Worm (Caenorhabditis elegans) whole organism, late embryonic: ENCODE results near the gene Y43F8B.2.

Experiments
- C08G9.2 ChIP-seq: sonication (generic microtip); optimal IDR thresholded peaks from 2 replicates; lab custom pipeline; 2016; ENCODE audit warnings: mild to moderate bottlenecking, missing genetic modification characterization, moderate library complexity, missing compliant biosample characterization
- C38D4.7 ChIP-seq: fragments of 200-800 bp; sonication (Bioruptor generic); optimal IDR thresholded peaks from 2 replicates; lab custom pipeline; 2018; ENCODE audit warnings: mild to moderate bottlenecking, missing genetic modification characterization, moderate library complexity, missing compliant biosample characterization
- F13H6.1 ChIP-seq: sonication (generic microtip); optimal IDR thresholded peaks from 2 replicates; lab custom pipeline; 2016; ENCODE audit warnings: missing genetic modification characterization, missing compliant biosample characterization
- K02D7.2 ChIP-seq: sonication (generic microtip); optimal IDR thresholded peaks from 2 replicates; lab custom pipeline; 2017; ENCODE audit warnings: mild to moderate bottlenecking, missing genetic modification characterization, missing compliant biosample characterization
- K09A11.1 ChIP-seq: sonication (generic microtip); optimal IDR thresholded peaks from 2 replicates; lab custom pipeline; 2017; ENCODE audit warnings: antibody characterized with exemption, mild to moderate bottlenecking, missing genetic modification characterization, missing compliant biosample characterization; ENCODE audit not compliant: insufficient read depth
- Y22D7AL.16 ChIP-seq: sonication (generic microtip); optimal IDR thresholded peaks from 2 replicates; lab custom pipeline; 2016; ENCODE audit warnings: missing genetic modification characterization, missing compliant biosample characterization
- ama-1 ChIP-seq: fragments of 150-350 bp; optimal IDR thresholded peaks from 2 replicates; lab custom pipeline; 2014
- ceh-14 ChIP-seq: sonication (generic microtip); optimal IDR thresholded peaks from 2 replicates; lab custom pipeline; 2016; ENCODE audit warnings: missing genotype, missing genetic modification characterization, missing compliant biosample characterization
- ceh-18 ChIP-seq: sonication (generic microtip); optimal IDR thresholded peaks from 2 replicates; lab custom pipeline; 2016; ENCODE audit warnings: missing genetic modification characterization, missing compliant biosample characterization
- ceh-22 ChIP-seq: sonication (generic microtip); optimal IDR thresholded peaks from 2 replicates; lab custom pipeline; 2017; ENCODE audit warnings: missing biosample characterization, missing genetic modification characterization
- ceh-24 ChIP-seq: sonication (generic microtip); optimal IDR thresholded peaks from 2 replicates; lab custom pipeline; 2016; ENCODE audit warnings: mild to moderate bottlenecking, missing genetic modification characterization, missing compliant biosample characterization
- ceh-30 ChIP-seq: fragments of 150-350 bp; optimal IDR thresholded peaks from 2 replicates; lab custom pipeline; 2014; ENCODE audit warnings: missing biosample characterization, missing genetic modification characterization
- ceh-45 ChIP-seq: fragments of 200-800 bp; sonication (Bioruptor generic); IDR thresholded peaks from 2 replicates; pipeline ENCODE4 v1.3.6; 2022; ENCODE audit warnings: missing genetic modification reagents, missing genetic modification characterization, missing compliant biosample characterization
- ceh-6 ChIP-seq: fragments of 200-800 bp; sonication (Bioruptor generic); optimal IDR thresholded peaks from 2 replicates; lab custom pipeline; 2018; ENCODE audit warnings: mild to moderate bottlenecking, missing genetic modification characterization, missing compliant biosample characterization
- ceh-9 ChIP-seq: sonication (generic microtip); optimal IDR thresholded peaks from 2 replicates; lab custom pipeline; 2016; ENCODE audit warnings: mild to moderate bottlenecking, missing genetic modification characterization, inconsistent platforms, missing compliant biosample characterization
- che-1 ChIP-seq: sonication (generic microtip); optimal IDR thresholded peaks from 2 replicates; lab custom pipeline; 2016; ENCODE audit warnings: mild to moderate bottlenecking, missing genetic modification characterization, missing compliant biosample characterization
- dve-1 ChIP-seq: sonication (generic microtip); optimal IDR thresholded peaks from 2 replicates; lab custom pipeline; 2017; ENCODE audit warnings: antibody characterized with exemption, mild to moderate bottlenecking, missing genetic modification characterization, missing compliant biosample characterization
- elt-2 ChIP-seq: sonication (generic microtip); optimal IDR thresholded peaks from 2 replicates; lab custom pipeline; 2016; ENCODE audit warnings: missing genetic modification reagents, missing genetic modification characterization, missing compliant biosample characterization
- hlh-15 ChIP-seq: sonication (generic microtip); optimal IDR thresholded peaks from 2 replicates; lab custom pipeline; 2016; ENCODE audit warnings: missing genetic modification characterization, missing compliant biosample characterization
- hlh-30 ChIP-seq: sonication (generic microtip); optimal IDR thresholded peaks from 2 replicates; lab custom pipeline; 2017; ENCODE audit warnings: antibody characterized with exemption, missing genetic modification characterization, missing compliant biosample characterization; ENCODE audit not compliant: insufficient read depth
- hlh-6 ChIP-seq: sonication (generic microtip); optimal IDR thresholded peaks from 2 replicates; lab custom pipeline; 2016; ENCODE audit warnings: missing genotype, missing genetic modification characterization, missing compliant biosample characterization
- lin-11 ChIP-seq: fragments of 200-800 bp; sonication (Bioruptor generic); optimal IDR thresholded peaks from 2 replicates; lab custom pipeline; 2018; ENCODE audit warnings: mild to moderate bottlenecking, missing genetic modification characterization, missing compliant biosample characterization
- madf-2 ChIP-seq: sonication (generic microtip); optimal IDR thresholded peaks from 2 replicates; lab custom pipeline; 2017; ENCODE audit warnings: missing genetic modification characterization, missing compliant biosample characterization
- mec-3 ChIP-seq: sonication (generic microtip); optimal IDR thresholded peaks from 2 replicates; lab custom pipeline; 2016; ENCODE audit warnings: borderline replicate concordance, missing genetic modification characterization, missing compliant biosample characterization
- nhr-11 ChIP-seq: fragments of 150-350 bp; optimal IDR thresholded peaks from 2 replicates; lab custom pipeline; 2014; ENCODE audit warnings: missing biosample characterization, missing genetic modification characterization
- npax-4 ChIP-seq: sonication (generic microtip); optimal IDR thresholded peaks from 2 replicates; lab custom pipeline; 2016; ENCODE audit warnings: missing genetic modification characterization, missing compliant biosample characterization
- pha-4 ChIP-seq: fragments of 150-350 bp; optimal IDR thresholded peaks from 2 replicates; lab custom pipeline; 2018; ENCODE audit warnings: missing biosample characterization, missing genetic modification reagents, missing genetic modification characterization
- pqm-1 ChIP-seq: sonication (generic microtip); optimal IDR thresholded peaks from 2 replicates; lab custom pipeline; 2016; ENCODE audit warnings: missing genetic modification characterization, missing compliant biosample characterization
- ref-2 ChIP-seq: sonication (generic microtip); optimal IDR thresholded peaks from 2 replicates; lab custom pipeline; 2016; ENCODE audit warnings: missing genetic modification characterization, missing compliant biosample characterization
- rnt-1 ChIP-seq: sonication (generic microtip); optimal IDR thresholded peaks from 2 replicates; lab custom pipeline; 2016; ENCODE audit warnings: missing genetic modification characterization, missing compliant biosample characterization
- sdc-2 ChIP-seq: sonication (generic microtip); optimal IDR thresholded peaks from 2 replicates; lab custom pipeline; 2016; ENCODE audit warnings: missing genotype, missing genetic modification characterization, missing compliant biosample characterization
- sox-2 ChIP-seq: fragments of 200-800 bp; sonication (Bioruptor generic); IDR thresholded peaks from 2 replicates; pipeline ENCODE4 v1.3.6; 2022; ENCODE audit warnings: missing genetic modification reagents, missing genetic modification characterization, missing compliant biosample characterization
- sox-4 ChIP-seq: sonication (generic microtip); optimal IDR thresholded peaks from 2 replicates; lab custom pipeline; 2017; ENCODE audit warnings: mild to moderate bottlenecking, missing genetic modification characterization, inconsistent platforms, missing compliant biosample characterization
- tbx-2 ChIP-seq: sonication (generic microtip); optimal IDR thresholded peaks from 2 replicates; lab custom pipeline; 2016; ENCODE audit warnings: missing genetic modification characterization, missing compliant biosample characterization
- tbx-7 ChIP-seq: sonication (generic microtip); optimal IDR thresholded peaks from 2 replicates; lab custom pipeline; 2016; ENCODE audit warnings: missing genotype, missing genetic modification characterization, missing compliant biosample characterization
- ttx-3 ChIP-seq: sonication (generic microtip); optimal IDR thresholded peaks from 2 replicates; lab custom pipeline; 2016; ENCODE audit warnings: missing genetic modification reagents, missing genetic modification characterization, missing compliant biosample characterization
- unc-3 ChIP-seq, 2 experiments: fragments of 200-800 bp in 1 of 2; sonication (Bioruptor generic) in 1 of 2; sonication (generic microtip) in 1 of 2; conservative IDR thresholded peaks in 1 of 2; optimal IDR thresholded peaks in 1 of 2; 2 replicates each; pipeline versions ENCODE4 v1.3.6 to Lab custom; 2016 to 2022; ENCODE audit warnings: missing compliant biosample characterization in 2 of 2, missing genetic modification characterization in 2 of 2, missing genetic modification reagents in 1 of 2
- unc-42 ChIP-seq: sonication (generic microtip); optimal IDR thresholded peaks from 2 replicates; lab custom pipeline; 2016; ENCODE audit warnings: missing genotype, missing genetic modification characterization, missing compliant biosample characterization
- unc-86 ChIP-seq: sonication (generic microtip); optimal IDR thresholded peaks from 2 replicates; lab custom pipeline; 2016; ENCODE audit warnings: missing genetic modification characterization, missing compliant biosample characterization
- ztf-16 ChIP-seq: sonication (generic microtip); optimal IDR thresholded peaks from 2 replicates; lab custom pipeline; 2017; ENCODE audit warnings: missing genetic modification characterization, missing compliant biosample characterization

Gene Y43F8B.2

ce11 chrV:19529168-19529567 is 3.7 kb downstream of the Y43F8B.2 start (continued):
- TF ChIP-seq unc-3 (GFP tag; conservative IDR thresholded peaks at IDR 0.05; lab: Robert Waterston, UW): peak; percentile 47; the same call in 1 of the 2 replicates
- TF ChIP-seq unc-3 (tag; optimal IDR thresholded peaks at IDR 0.05; lab: Kevin White, UChicago): no peak
- peak; percentile 48 for TF ChIP-seq ceh-30 (tag; lab: Kevin White, UChicago)
- TF ChIP-seq ama-1: no peak
- no peak for TF ChIP-seq nhr-11 (tag; lab: Kevin White, UChicago)
- no peak for TF ChIP-seq ceh-24 (tag; lab: Kevin White, UChicago)
- TF ChIP-seq C38D4.7 (GFP tag; lab: Kevin White, UChicago): no peak
- peak; percentile 70 for TF ChIP-seq rnt-1 (tag; lab: Kevin White, UChicago)
- TF ChIP-seq sdc-2 (tag; lab: Kevin White, UChicago): no peak
- TF ChIP-seq lin-11 (tag; lab: Kevin White, UChicago): no peak
- TF ChIP-seq C08G9.2 (tag; lab: Kevin White, UChicago): no peak
- no peak for TF ChIP-seq npax-4 (tag; lab: Kevin White, UChicago)
- no peak for TF ChIP-seq che-1 (tag; lab: Kevin White, UChicago)
- peak; percentile 17 for TF ChIP-seq dve-1
- TF ChIP-seq madf-2: no peak
- TF ChIP-seq sox-4: no peak
- TF ChIP-seq tbx-2 (tag; lab: Kevin White, UChicago): peak; percentile 84

ce11 chrV:19528535-19528934 is 4.4 kb downstream of the Y43F8B.2 start:
- TF ChIP-seq dve-1: peak; percentile 61
- TF ChIP-seq, all 69 proteins: peak for 1; not testable (repeated sequence) for 68

- peak; percentile 71 for TF ChIP-seq elt-2 (tag; lab: Kevin White, UChicago)
- no peak for TF ChIP-seq unc-86 (tag; lab: Kevin White, UChicago)
- TF ChIP-seq F13H6.1 (tag; lab: Kevin White, UChicago): no peak
- no peak for TF ChIP-seq tbx-2 (tag; lab: Kevin White, UChicago)
- TF ChIP-seq, all 69 proteins: peak for 1
Measured at ce11 chrV:19527565-19527964, 5.3 kb downstream of the Y43F8B.2 start.

DNA sequence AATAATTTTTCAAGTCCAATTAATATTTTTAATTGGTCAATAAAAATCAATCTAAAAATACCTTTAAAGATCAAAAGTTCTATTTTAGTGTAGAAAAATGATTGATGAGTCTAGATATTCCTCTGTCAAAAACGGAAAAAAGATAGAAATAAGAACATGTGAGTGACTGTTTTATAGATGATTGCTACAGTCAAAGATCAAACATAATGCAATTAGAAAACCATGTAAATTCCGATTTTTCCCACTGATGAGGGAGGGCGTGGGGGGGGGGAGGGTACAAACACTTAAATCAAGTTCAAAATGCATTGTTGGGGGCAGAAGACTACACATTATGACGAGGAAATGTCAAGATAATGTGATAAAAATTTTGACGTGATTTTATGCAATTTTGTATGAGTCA is 6.7 kb downstream of the Y43F8B.2 start:
- TF ChIP-seq ceh-14 (tag; lab: Kevin White, UChicago): no peak

ce11 chrV:19524569-19524968 is 8.3 kb downstream of the Y43F8B.2 start:
- TF ChIP-seq unc-42: peak; percentile 31
- no peak for TF ChIP-seq tbx-7 (tag; lab: Kevin White, UChicago)
- no peak for TF ChIP-seq K09A11.1 (tag; lab: Kevin White, UChicago)
- TF ChIP-seq hlh-6 (tag; lab: Kevin White, UChicago): no peak

- TF ChIP-seq madf-2 (peak; percentile 63), sox-2 (GFP tag; lab: Robert Waterston, UW) (peak; percentile 72), Y22D7AL.16 (tag; lab: Kevin White, UChicago) (peak; percentile 17), ama-1 (peak; percentile 94), pqm-1 (tag; lab: Kevin White, UChicago) (no peak), ceh-6 (GFP tag; lab: Kevin White, UChicago) (peak; percentile 32), unc-42 (peak; percentile 50), ceh-22 (tag; lab: Kevin White, UChicago) (no peak), ref-2 (tag; lab: Kevin White, UChicago) (peak; percentile 90), ceh-45 (GFP tag; lab: Robert Waterston, UW) (no peak), ztf-16 (tag; lab: Kevin White, UChicago) (peak; percentile 70), ttx-3 (tag; lab: Kevin White, UChicago) (no peak), pha-4 (no peak), nhr-11 (tag; lab: Kevin White, UChicago) (no peak), sdc-2 (tag; lab: Kevin White, UChicago) (no peak), mec-3 (tag; lab: Kevin White, UChicago) (no peak), che-1 (tag; lab: Kevin White, UChicago) (peak; percentile 54), ceh-18 (tag; lab: Kevin White, UChicago) (peak; percentile 69), C38D4.7 (GFP tag; lab: Kevin White, UChicago) (peak; percentile 60), ceh-14 (tag; lab: Kevin White, UChicago) (peak; percentile 58), C08G9.2 (tag; lab: Kevin White, UChicago) (peak; percentile 57), ceh-9 (no peak), hlh-30 (tag; lab: Kevin White, UChicago) (peak; percentile 56), K09A11.1 (tag; lab: Kevin White, UChicago) (no peak), tbx-7 (tag; lab: Kevin White, UChicago) (peak; percentile 40), dve-1 (peak; percentile 68), K02D7.2 (peak; percentile 51), hlh-15 (tag; lab: Kevin White, UChicago) (no peak)
Measured at ce11 chrV:19522551-19523137, 10.3 kb downstream of the Y43F8B.2 start.
